Fruit fly (Drosophila melanogaster) whole organism, embryonic: ENCODE data around the gene Wdfy2.

Source experiments
- Antp ChIP-seq: fragments of 200-800 bp; sonication (Bioruptor generic); optimal IDR thresholded peaks from 3 replicates; lab custom pipeline; 2016; ENCODE audit warnings: missing biosample characterization, missing genetic modification characterization
- Atf6 ChIP-seq: fragments of 200-800 bp; sonication (Bioruptor generic); IDR thresholded peaks from 2 replicates; pipeline ENCODE4 v1.3.6; 2022; ENCODE audit warnings: missing biosample characterization, missing genetic modification characterization
- BEAF-32 ChIP-seq: fragments of 200-800 bp; sonication (Bioruptor generic); optimal IDR thresholded peaks from 3 replicates; lab custom pipeline; 2017; ENCODE audit warnings: missing biosample characterization, missing genetic modification characterization, mild to moderate bottlenecking, moderate library complexity, missing genetic modification reagents
- Bteb2 ChIP-seq: fragments of 200-800 bp; sonication (Bioruptor generic); optimal IDR thresholded peaks from 2 replicates; lab custom pipeline; 2016; ENCODE audit warnings: missing biosample characterization, missing genetic modification characterization
- CG10267 ChIP-seq: fragments of 200-800 bp; sonication (Bioruptor generic); optimal IDR thresholded peaks from 2 replicates; lab custom pipeline; 2018; ENCODE audit warnings: missing biosample characterization, mild to moderate bottlenecking, missing genetic modification characterization, moderate library complexity
- CG10979 ChIP-seq: fragments of 200-800 bp; sonication (Bioruptor generic); optimal IDR thresholded peaks from 2 replicates; lab custom pipeline; 2018; ENCODE audit warnings: missing biosample characterization, mild to moderate bottlenecking, missing genetic modification characterization, moderate library complexity
- CG12219 ChIP-seq: fragments of 200-800 bp; sonication (Bioruptor generic); optimal IDR thresholded peaks from 3 replicates; lab custom pipeline; 2018; ENCODE audit warnings: missing biosample characterization, mild to moderate bottlenecking, missing genetic modification characterization
- CG12299 ChIP-seq: fragments of 200-800 bp; sonication (Bioruptor generic); optimal IDR thresholded peaks from 2 replicates; lab custom pipeline; 2018; ENCODE audit warnings: missing biosample characterization, mild to moderate bottlenecking, missing genetic modification characterization
- CG1233 ChIP-seq: fragments of 200-800 bp; sonication (Bioruptor generic); optimal IDR thresholded peaks from 4 replicates; lab custom pipeline; 2018; ENCODE audit warnings: missing biosample characterization, mild to moderate bottlenecking, missing genetic modification characterization
- CG13424 ChIP-seq: fragments of 200-800 bp; sonication (Bioruptor generic); optimal IDR thresholded peaks from 2 replicates; lab custom pipeline; 2019; ENCODE audit warnings: missing biosample characterization, mild to moderate bottlenecking, missing genetic modification characterization, moderate library complexity
- CG1529 ChIP-seq: fragments of 200-800 bp; sonication (Bioruptor generic); optimal IDR thresholded peaks from 3 replicates; lab custom pipeline; 2018; ENCODE audit warnings: missing biosample characterization, missing genetic modification characterization
- CG3163 ChIP-seq: fragments of 200-800 bp; sonication (Bioruptor generic); optimal IDR thresholded peaks from 3 replicates; lab custom pipeline; 2016; ENCODE audit warnings: missing biosample characterization, missing genetic modification characterization
- CG4404 ChIP-seq: fragments of 200-800 bp; sonication (Bioruptor generic); IDR thresholded peaks from 2 replicates; pipeline ENCODE4 v1.3.6; 2022; ENCODE audit warnings: missing biosample characterization, missing genetic modification characterization
- CG7372 ChIP-seq: fragments of 200-800 bp; sonication (Bioruptor generic); IDR thresholded peaks from 2 replicates; pipeline ENCODE4 v1.3.6; 2022; ENCODE audit warnings: missing biosample characterization, missing genetic modification characterization
- CG8290 ChIP-seq, 3 experiments: fragments of 200-800 bp; sonication (Bioruptor generic); optimal IDR thresholded peaks; 2 replicates each; lab custom pipeline; 2016 to 2019; ENCODE audit warnings: missing biosample characterization in 3 of 3, missing genetic modification characterization in 3 of 3, mild to moderate bottlenecking in 2 of 3, moderate library complexity in 1 of 3
- CG8388 ChIP-seq: fragments of 200-800 bp; sonication (Bioruptor generic); optimal IDR thresholded peaks from 2 replicates; lab custom pipeline; 2019; ENCODE audit warnings: missing biosample characterization, mild to moderate bottlenecking, missing genetic modification characterization, moderate library complexity
- Dad ChIP-seq: fragments of 200-800 bp; sonication (Bioruptor generic); optimal IDR thresholded peaks from 3 replicates; lab custom pipeline; 2016; ENCODE audit warnings: missing biosample characterization, missing genetic modification characterization
- Dek ChIP-seq: fragments of 200-800 bp; sonication (Bioruptor generic); optimal IDR thresholded peaks from 3 replicates; lab custom pipeline; 2019; ENCODE audit warnings: missing biosample characterization, mild to moderate bottlenecking, missing genetic modification characterization, moderate library complexity
- Dp ChIP-seq: fragments of 200-800 bp; sonication (Bioruptor generic); optimal IDR thresholded peaks from 2 replicates; lab custom pipeline; 2018; ENCODE audit warnings: missing biosample characterization, mild to moderate bottlenecking, missing genetic modification characterization, moderate library complexity
- Fer2 ChIP-seq: fragments of 200-800 bp; sonication (Bioruptor generic); optimal IDR thresholded peaks from 2 replicates; lab custom pipeline; 2018; ENCODE audit warnings: missing biosample characterization, mild to moderate bottlenecking, missing genetic modification characterization, moderate library complexity
- GATAe ChIP-seq: fragments of 200-800 bp; sonication (Bioruptor generic); conservative IDR thresholded peaks from 2 replicates; pipeline ENCODE4 v1.3.6; 2022; ENCODE audit warnings: missing biosample characterization, missing genetic modification characterization
- Kr ChIP-seq: fragments of 200-800 bp; sonication (Bioruptor generic); optimal IDR thresholded peaks from 2 replicates; lab custom pipeline; 2017; ENCODE audit warnings: missing biosample characterization, mild to moderate bottlenecking, missing genetic modification characterization
- Lim3 ChIP-seq: fragments of 200-800 bp; sonication (Bioruptor generic); IDR thresholded peaks from 2 replicates; pipeline ENCODE4 v1.3.6; 2022; ENCODE audit warnings: missing biosample characterization, missing genetic modification characterization
- Med ChIP-seq: fragments of 200-800 bp; sonication (Bioruptor generic); peaks from one replicate; lab custom pipeline; 2016; ENCODE audit warnings: missing biosample characterization, missing genetic modification characterization, mild to moderate bottlenecking, inconsistent platforms, moderate library complexity
- Neu2 ChIP-seq: fragments of 200-800 bp; sonication (Bioruptor generic); optimal IDR thresholded peaks from 3 replicates; lab custom pipeline; 2016; ENCODE audit warnings: missing biosample characterization, missing genetic modification characterization, borderline replicate concordance
- Optix ChIP-seq: fragments of 200-800 bp; sonication (Bioruptor generic); IDR thresholded peaks from 3 replicates; pipeline ENCODE4 v1.3.6; 2022; ENCODE audit warnings: missing biosample characterization, missing genetic modification characterization
- Taf1 ChIP-seq: fragments of 200-800 bp; sonication (Bioruptor generic); IDR thresholded peaks from 2 replicates; pipeline ENCODE4 v1.3.6; 2022; ENCODE audit warnings: missing biosample characterization, missing genetic modification characterization
- amos ChIP-seq: fragments of 200-800 bp; sonication (Bioruptor generic); IDR thresholded peaks from 2 replicates; pipeline ENCODE4 v1.3.6; 2022; ENCODE audit warnings: missing biosample characterization, missing genetic modification characterization; ENCODE audit not compliant: partially characterized antibody
- bab2 ChIP-seq: fragments of 200-800 bp; sonication (Bioruptor generic); optimal IDR thresholded peaks from 2 replicates; lab custom pipeline; 2016; ENCODE audit warnings: missing biosample characterization, missing genetic modification characterization
- bbx ChIP-seq: fragments of 200-800 bp; sonication (Bioruptor generic); IDR thresholded peaks from 2 replicates; pipeline ENCODE4 v1.3.6; 2022; ENCODE audit warnings: missing biosample characterization, missing genetic modification characterization; ENCODE audit not compliant: partially characterized antibody
- danr ChIP-seq: fragments of 200-800 bp; sonication (Bioruptor generic); IDR thresholded peaks from 2 replicates; pipeline ENCODE4 v1.3.6; 2022; ENCODE audit warnings: missing biosample characterization, missing genetic modification characterization
- ftz-f1 ChIP-seq: fragments of 200-800 bp; sonication (Bioruptor generic); optimal IDR thresholded peaks from 2 replicates; lab custom pipeline; 2016; ENCODE audit warnings: missing biosample characterization, missing genetic modification characterization
- gcm ChIP-seq: fragments of 200-800 bp; sonication (Bioruptor generic); optimal IDR thresholded peaks from 2 replicates; lab custom pipeline; 2019; ENCODE audit warnings: missing biosample characterization, mild to moderate bottlenecking, missing genetic modification characterization, moderate library complexity
- ham ChIP-seq: fragments of 200-800 bp; sonication (Bioruptor generic); IDR thresholded peaks from 2 replicates; pipeline ENCODE4 v1.3.6; 2022; ENCODE audit warnings: missing biosample characterization, missing genetic modification characterization
- inv ChIP-seq: fragments of 200-800 bp; sonication (Bioruptor generic); IDR thresholded peaks from 2 replicates; pipeline ENCODE4 v1.3.6; 2022; ENCODE audit warnings: missing biosample characterization, missing genetic modification characterization; ENCODE audit not compliant: partially characterized antibody
- ken ChIP-seq: fragments of 200-800 bp; sonication (Bioruptor generic); IDR thresholded peaks from 3 replicates; pipeline ENCODE4 v1.3.6; 2022; ENCODE audit warnings: missing biosample characterization, missing genetic modification characterization
- org-1 ChIP-seq: fragments of 200-800 bp; sonication (Bioruptor generic); optimal IDR thresholded peaks from 2 replicates; lab custom pipeline; 2017; ENCODE audit warnings: missing biosample characterization, missing genetic modification characterization
- p53 ChIP-seq: fragments of 200-800 bp; sonication (Bioruptor generic); optimal IDR thresholded peaks from 2 replicates; lab custom pipeline; 2016; ENCODE audit warnings: missing biosample characterization, missing genetic modification characterization
- ro ChIP-seq: fragments of 200-800 bp; sonication (Bioruptor generic); IDR thresholded peaks from 2 replicates; pipeline ENCODE4 v1.3.6; 2022; ENCODE audit warnings: missing biosample characterization, missing genetic modification characterization
- sens ChIP-seq: fragments of 200-800 bp; sonication (Bioruptor generic); peaks from one replicate; lab custom pipeline; 2016; ENCODE audit warnings: missing biosample characterization, missing genetic modification characterization
- so ChIP-seq: fragments of 200-800 bp; sonication (Bioruptor generic); IDR thresholded peaks from 3 replicates; pipeline ENCODE4 v1.3.6; 2022; ENCODE audit warnings: missing biosample characterization, missing genetic modification characterization
- sob ChIP-seq: fragments of 200-800 bp; sonication (Bioruptor generic); IDR thresholded peaks from 2 replicates; pipeline ENCODE4 v1.3.6; 2022; ENCODE audit warnings: missing biosample characterization, missing genetic modification characterization
- toy ChIP-seq: fragments of 200-800 bp; sonication (Bioruptor generic); IDR thresholded peaks from 2 replicates; pipeline ENCODE4 v1.3.6; 2022; ENCODE audit warnings: missing biosample characterization, missing genetic modification characterization
- ttk ChIP-seq: fragments of 200-800 bp; sonication (Bioruptor generic); IDR thresholded peaks from 2 replicates; pipeline ENCODE4 v2.1.2; 2022; ENCODE audit warnings: missing biosample characterization, missing genetic modification characterization
- vnd ChIP-seq: fragments of 200-800 bp; sonication (Bioruptor generic); IDR thresholded peaks from 3 replicates; pipeline ENCODE4 v1.3.6; 2022; ENCODE audit warnings: missing biosample characterization, missing genetic modification characterization; ENCODE audit not compliant: partially characterized antibody
- wdn ChIP-seq: fragments of 200-800 bp; sonication (Bioruptor generic); IDR thresholded peaks from 2 replicates; pipeline ENCODE4 v1.3.6; 2022; ENCODE audit warnings: missing biosample characterization, missing genetic modification characterization
- zen ChIP-seq: fragments of 200-800 bp; sonication (Bioruptor generic); optimal IDR thresholded peaks from 3 replicates; lab custom pipeline; 2018; ENCODE audit warnings: missing biosample characterization, mild to moderate bottlenecking, missing genetic modification characterization, moderate library complexity
- zfh1 ChIP-seq: fragments of 200-800 bp; sonication (Bioruptor generic); IDR thresholded peaks from 3 replicates; pipeline ENCODE4 v1.3.6; 2022; ENCODE audit warnings: missing biosample characterization, missing genetic modification characterization

Gene Wdfy2

dm6 chr2L:10387869-10388726 lies 35.0 kb upstream of the Wdfy2 start, which contains the start of gene da (continued):
- TF ChIP-seq CG10979 (tag; lab: Kevin White, UChicago) (peak; percentile 35), CG7372 (GFP tag; lab: Robert Waterston, UW) (0 out of 2 replicates have a peak, but pooled peaks have one; percentile 29), ttk (GFP tag; lab: Robert Waterston, UW) (0 out of 2 replicates have a peak, but pooled peaks have one; percentile 19), Dek (tag; lab: Kevin White, UChicago) (peak; percentile 65), ftz-f1 (GFP tag; lab: Kevin White, UChicago) (no peak), Antp (GFP tag; lab: Kevin White, UChicago) (peak; percentile 57), zfh1 (peak; percentile 40; the same call in 1 of the 3 replicates), Taf1 (GFP tag; lab: Robert Waterston, UW) (no peak), Atf6 (peak; percentile 63), so (GFP tag; lab: Robert Waterston, UW) (no peak), Fer2 (tag; lab: Kevin White, UChicago) (peak; percentile 1), toy (GFP tag; lab: Robert Waterston, UW) (no peak), Bteb2 (GFP tag; lab: Kevin White, UChicago) (peak; percentile 67), CG8388 (GFP tag; lab: Kevin White, UChicago) (peak; percentile 21), Lim3 (no peak), CG3163 (GFP tag; lab: Kevin White, UChicago) (no peak), CG12219 (GFP tag; lab: Kevin White, UChicago) (peak; percentile 39), vnd (GFP tag; lab: Robert Waterston, UW) (no peak; the same call in 2 of the 3 replicates), BEAF-32 (GFP tag; lab: Kevin White, UChicago) (peak; percentile 69), CG1233 (GFP tag; lab: Kevin White, UChicago) (no peak), CG4404 (no peak), bab2 (GFP tag; lab: Kevin White, UChicago) (no peak), gcm (GFP tag; lab: Kevin White, UChicago) (no peak), CG8290 (GFP tag; optimal IDR thresholded peaks at IDR 0.05; lab: Kevin White, UChicago) (peak; percentile 80), CG8290 (tag; optimal IDR thresholded peaks at IDR 0.05; lab: Kevin White, UChicago) (peak in 1 of 2 experiments; percentile 89), danr (GFP tag; lab: Robert Waterston, UW) (no peak), Dad (GFP tag; lab: Kevin White, UChicago) (peak; percentile 45), CG10267 (tag; lab: Kevin White, UChicago) (peak; percentile 64), Dp (peak; percentile 14), amos (GFP tag; lab: Robert Waterston, UW) (peak; percentile 66; the same call in 1 of the 2 replicates), wdn (GFP tag; lab: Robert Waterston, UW) (peak; percentile 29; the same call in 1 of the 2 replicates), ro (GFP tag; lab: Robert Waterston, UW) (no peak), p53 (GFP tag; lab: Kevin White, UChicago) (peak; percentile 12), ham (GFP tag; lab: Robert Waterston, UW) (no peak), Kr (no peak), sob (GFP tag; lab: Robert Waterston, UW) (peak; percentile 62; the same call in 1 of the 2 replicates), zen (tag; lab: Kevin White, UChicago) (peak; percentile 57), ken (peak; percentile 49; the same call in 1 of the 3 replicates), GATAe (GFP tag; lab: Robert Waterston, UW) (no peak), Optix (no peak), org-1 (GFP tag; lab: Kevin White, UChicago) (no peak), bbx (GFP tag; lab: Robert Waterston, UW) (peak; percentile 60), CG12299 (no peak), inv (peak; percentile 33; the same call in 1 of the 2 replicates), CG1529 (GFP tag; lab: Kevin White, UChicago) (no peak), sens (GFP tag; lab: Kevin White, UChicago) (peak; percentile 94), CG13424 (tag; lab: Kevin White, UChicago) (peak; percentile 64), Neu2 (GFP tag; lab: Kevin White, UChicago) (no peak), Med (peak; percentile 92)
